Worm (Caenorhabditis elegans) whole organism, L2 larva: ENCODE results near the gene unc-34.

Source experiments
- lin-13 ChIP-seq: fragments of 150-350 bp; optimal IDR thresholded peaks from 2 replicates; lab custom pipeline; 2014; ENCODE audit warnings: missing biosample characterization, missing genetic modification reagents, missing genetic modification characterization
- lin-39 ChIP-seq: fragments of 150-350 bp; optimal IDR thresholded peaks from 2 replicates; lab custom pipeline; 2014; ENCODE audit warnings: missing biosample characterization, missing genetic modification reagents, missing genetic modification characterization
- lsy-2 ChIP-seq, 2 experiments: fragments of 150-350 bp in 1 of 2; sonication (generic microtip) in 1 of 2; optimal IDR thresholded peaks; 2 replicates each; lab custom pipeline; 2014 to 2017; ENCODE audit warnings: missing biosample characterization in 2 of 2, missing genetic modification characterization in 2 of 2
- mab-5 ChIP-seq: fragments of 150-350 bp; optimal IDR thresholded peaks from 2 replicates; lab custom pipeline; 2014; ENCODE audit warnings: missing biosample characterization, missing genetic modification characterization
- nhr-10 ChIP-seq: sonication (generic microtip); optimal IDR thresholded peaks from 2 replicates; lab custom pipeline; 2017; ENCODE audit warnings: missing biosample characterization, missing genetic modification characterization
- nhr-12 ChIP-seq: fragments of 150-350 bp; optimal IDR thresholded peaks from 2 replicates; lab custom pipeline; 2014; ENCODE audit warnings: missing biosample characterization, missing genetic modification characterization
- nhr-23 ChIP-seq: fragments of 150-350 bp; optimal IDR thresholded peaks from 2 replicates; lab custom pipeline; 2014; ENCODE audit warnings: missing biosample characterization, missing genetic modification reagents, missing genetic modification characterization
- nhr-25 ChIP-seq: fragments of 150-350 bp; sonication (generic microtip); optimal IDR thresholded peaks from 3 replicates; lab custom pipeline; 2014; ENCODE audit warnings: missing biosample characterization, missing genetic modification characterization
- nhr-77 ChIP-seq: fragments of 150-350 bp; optimal IDR thresholded peaks from 2 replicates; lab custom pipeline; 2014; ENCODE audit warnings: missing biosample characterization, missing genetic modification characterization
- ztf-4 ChIP-seq: fragments of 150-350 bp; optimal IDR thresholded peaks from 2 replicates; lab custom pipeline; 2014; ENCODE audit warnings: missing biosample characterization, missing genetic modification characterization

DNA sequence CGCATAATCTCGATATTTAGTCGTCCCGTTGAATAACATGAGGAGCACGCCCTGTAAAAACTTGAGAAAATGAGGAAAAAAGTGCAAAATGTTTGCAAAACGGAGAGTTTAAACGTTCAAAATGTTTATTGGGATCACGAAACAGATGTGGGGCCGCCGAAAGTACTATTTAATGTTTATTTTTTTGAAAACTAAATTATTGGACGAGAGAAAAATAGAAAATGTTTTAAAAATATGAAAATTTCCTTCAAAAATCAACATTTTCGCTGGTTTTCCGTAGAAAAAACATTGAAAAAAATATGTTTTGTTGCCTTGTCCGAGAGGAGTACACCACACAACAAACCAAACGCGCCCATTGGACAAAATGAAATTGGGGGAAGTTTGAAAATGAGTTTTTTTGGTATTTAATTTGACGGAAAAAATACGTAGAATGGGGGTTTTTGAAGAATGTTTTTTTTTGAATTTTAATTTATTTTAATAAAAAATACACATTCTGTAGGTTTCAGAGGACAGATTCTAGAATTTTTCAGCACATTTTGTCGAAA, 17.7 kb upstream of the unc-34 start, which contains the start of gene sqv-6:
- TF ChIP-seq nhr-25 (tag; lab: Kevin White, UChicago) (peak; percentile 35), mab-5 (no peak), lin-39 (tag; lab: Kevin White, UChicago) (no peak), ztf-4 (no peak), nhr-12 (no peak), lin-13 (GFP tag; lab: Kevin White, UChicago) (peak; percentile 36), nhr-77 (tag; lab: Kevin White, UChicago) (no peak), nhr-23 (tag; lab: Kevin White, UChicago) (no peak), nhr-10 (tag; lab: Kevin White, UChicago) (no peak), lsy-2 (tag; optimal IDR thresholded peaks at IDR 0.05; lab: Kevin White, UChicago) (peak in 1 of 2 experiments; percentile 70)
